Worm (Caenorhabditis elegans): ENCODE measurements around the gene noca-1.

DNA sequence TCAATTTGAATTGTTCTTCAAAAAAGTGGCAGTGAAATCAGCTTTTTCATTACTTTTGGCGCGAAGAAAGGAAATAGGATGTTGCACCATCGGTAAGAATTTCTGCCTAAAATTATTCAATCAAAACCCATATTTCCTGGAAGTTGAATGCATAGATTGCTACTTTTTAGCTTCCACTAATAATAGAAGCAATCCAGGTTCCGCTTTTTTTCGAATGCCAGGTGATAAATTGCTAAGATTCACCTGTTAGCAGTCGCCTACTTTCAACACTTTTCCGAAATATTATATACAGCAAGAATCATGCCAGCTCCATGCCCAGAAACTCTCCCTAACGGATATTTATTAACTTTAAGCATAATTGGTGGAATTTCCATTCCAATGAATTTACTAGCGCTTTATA, 32.7 kb downstream of the noca-1 start, which contains the start of gene sri-6:
- TF ChIP-seq mab-5 (tag; optimal IDR thresholded peaks at IDR 0.05) (no peak), lin-13 (GFP tag; optimal IDR thresholded peaks at IDR 0.05) (no peak), nhr-12 (tag; optimal IDR thresholded peaks at IDR 0.05) (no peak), ztf-11 (tag; optimal IDR thresholded peaks at IDR 0.05) (no peak), unc-62 (GFP tag; optimal IDR thresholded peaks at IDR 0.05) (no peak), aly-2 (tag; optimal IDR thresholded peaks at IDR 0.05) (no peak), ama-1 (optimal IDR thresholded peaks at IDR 0.05) (no peak)
